Worm (Caenorhabditis elegans): Measurements from ENCODE around the gene hrg-1.

- TF ChIP-seq B0035.1 (tag; optimal IDR thresholded peaks at IDR 0.05) = no peak
- TF ChIP-seq pha-4 (tag; optimal IDR thresholded peaks at IDR 0.05) = no peak
- TF ChIP-seq ccch-3 (GFP tag; optimal IDR thresholded peaks at IDR 0.05) = no peak
- TF ChIP-seq nhr-80 (tag; optimal IDR thresholded peaks at IDR 0.05) = peak; percentile 71
- no peak for TF ChIP-seq snpc-4 (GFP tag; optimal IDR thresholded peaks at IDR 0.05)
- no peak for TF ChIP-seq snpc-4 (tag; optimal IDR thresholded peaks at IDR 0.05)
These were observed 2.7 kb upstream of the hrg-1 start for ce11 chrX:4018566-4019182.
